Worm (Caenorhabditis elegans) whole organism, young adult: ENCODE measurements around the gene sax-2.

Experiments used
- B0261.1 ChIP-seq: sonication (generic microtip); optimal IDR thresholded peaks from 2 replicates; lab custom pipeline; 2016; ENCODE audit warnings: mild to moderate bottlenecking, missing genetic modification characterization, moderate library complexity, missing compliant biosample characterization
- B0336.3 ChIP-seq: fragments of 200-800 bp; sonication (Bioruptor generic); IDR thresholded peaks from 2 replicates; pipeline ENCODE4 v1.3.6; 2022; ENCODE audit warnings: missing genetic modification characterization, missing compliant biosample characterization
- C17E4.6 ChIP-seq: fragments of 200-800 bp; sonication (Bioruptor generic); IDR thresholded peaks from 2 replicates; pipeline ENCODE4 v1.3.6; 2022; ENCODE audit warnings: missing genetic modification reagents, missing genetic modification characterization, missing compliant biosample characterization
- D2030.7 ChIP-seq: fragments of 200-800 bp; sonication (Bioruptor generic); IDR thresholded peaks from 2 replicates; pipeline ENCODE4 v1.3.6; 2022; ENCODE audit warnings: missing genetic modification reagents, missing genetic modification characterization, missing compliant biosample characterization
- F23B12.7 ChIP-seq: sonication (generic microtip); optimal IDR thresholded peaks from 2 replicates; lab custom pipeline; 2017; ENCODE audit warnings: missing genetic modification characterization, mild to moderate bottlenecking, missing compliant biosample characterization, antibody characterized with exemption, moderate library complexity; ENCODE audit not compliant: insufficient read depth
- F52B5.7 ChIP-seq: sonication (generic microtip); optimal IDR thresholded peaks from 2 replicates; lab custom pipeline; 2016; ENCODE audit warnings: mild to moderate bottlenecking, missing genetic modification characterization, missing compliant biosample characterization
- T07F8.4 ChIP-seq: sonication (generic microtip); optimal IDR thresholded peaks from 2 replicates; lab custom pipeline; 2016; ENCODE audit warnings: mild to moderate bottlenecking, missing genetic modification characterization, moderate library complexity, missing compliant biosample characterization
- bed-2 ChIP-seq: fragments of 200-800 bp; sonication (Bioruptor generic); IDR thresholded peaks from 2 replicates; pipeline ENCODE4 v1.3.6; 2022; ENCODE audit warnings: missing genetic modification reagents, missing genetic modification characterization, missing compliant biosample characterization
- ceh-40 ChIP-seq: fragments of 200-800 bp; sonication (Bioruptor generic); IDR thresholded peaks from 2 replicates; pipeline ENCODE4 v1.3.6; 2022; ENCODE audit warnings: missing genetic modification characterization, missing compliant biosample characterization
- ceh-58 ChIP-seq: fragments of 200-800 bp; sonication (Bioruptor generic); IDR thresholded peaks from 2 replicates; pipeline ENCODE4 v1.3.6; 2022; ENCODE audit warnings: missing genetic modification characterization, missing compliant biosample characterization
- die-1 ChIP-seq: sonication (generic microtip); optimal IDR thresholded peaks from 2 replicates; lab custom pipeline; 2016; ENCODE audit warnings: missing genotype, mild to moderate bottlenecking, missing genetic modification characterization, missing compliant biosample characterization
- dpl-1 ChIP-seq: fragments of 150-350 bp; optimal IDR thresholded peaks from 2 replicates; lab custom pipeline; 2014; ENCODE audit warnings: missing biosample characterization, missing genetic modification reagents, missing genetic modification characterization
- egl-18 ChIP-seq: fragments of 200-800 bp; sonication (Bioruptor generic); IDR thresholded peaks from 2 replicates; pipeline ENCODE4 v1.3.6; 2022; ENCODE audit warnings: missing genetic modification reagents, missing genetic modification characterization, missing compliant biosample characterization
- lag-1 ChIP-seq: fragments of 200-800 bp; sonication (Bioruptor generic); IDR thresholded peaks from 2 replicates; pipeline ENCODE4 v1.3.6; 2022; ENCODE audit warnings: missing genetic modification reagents, missing genetic modification characterization, missing compliant biosample characterization
- let-607 ChIP-seq, 2 experiments: fragments of 200-800 bp in 1 of 2; sonication (Bioruptor generic) in 1 of 2; sonication (generic microtip) in 1 of 2; optimal IDR thresholded peaks; 2 replicates each; lab custom pipeline; 2016 to 2018; ENCODE audit warnings: mild to moderate bottlenecking in 2 of 2, missing compliant biosample characterization in 2 of 2, missing genetic modification characterization in 2 of 2, moderate library complexity in 2 of 2, missing genotype in 1 of 2
- lin-26 ChIP-seq: fragments of 200-800 bp; sonication (Bioruptor generic); IDR thresholded peaks from 2 replicates; pipeline ENCODE4 v1.3.6; 2022; ENCODE audit warnings: missing genetic modification reagents, missing genetic modification characterization, missing compliant biosample characterization
- lir-1 ChIP-seq: fragments of 200-800 bp; sonication (Bioruptor generic); conservative IDR thresholded peaks from 2 replicates; pipeline ENCODE4 v1.3.6; 2022; ENCODE audit warnings: missing genetic modification reagents, missing genetic modification characterization, missing compliant biosample characterization
- mxl-1 ChIP-seq: sonication (generic microtip); optimal IDR thresholded peaks from 2 replicates; lab custom pipeline; 2016; ENCODE audit warnings: missing genetic modification characterization, missing compliant biosample characterization
- nfyb-1 ChIP-seq: fragments of 200-800 bp; sonication (Bioruptor generic); IDR thresholded peaks from 2 replicates; pipeline ENCODE4 v1.3.6; 2022; ENCODE audit warnings: missing genetic modification reagents, missing genetic modification characterization, missing compliant biosample characterization
- nhr-120 ChIP-seq: fragments of 200-800 bp; sonication (Bioruptor generic); IDR thresholded peaks from 2 replicates; pipeline ENCODE4 v1.3.6; 2022; ENCODE audit warnings: missing genetic modification characterization, missing compliant biosample characterization
- nhr-27 ChIP-seq: fragments of 200-800 bp; sonication (Bioruptor generic); optimal IDR thresholded peaks from 2 replicates; lab custom pipeline; 2018; ENCODE audit warnings: mild to moderate bottlenecking, missing genetic modification characterization, moderate library complexity, missing compliant biosample characterization
- rcor-1 ChIP-seq: fragments of 200-800 bp; sonication (Bioruptor generic); IDR thresholded peaks from 2 replicates; pipeline ENCODE4 v1.3.6; 2022; ENCODE audit warnings: missing genetic modification reagents, missing genetic modification characterization, missing compliant biosample characterization
- rec-8 ChIP-seq, 2 experiments: sonication (generic microtip); optimal IDR thresholded peaks; 2 replicates each; lab custom pipeline; 2016; ENCODE audit warnings: mild to moderate bottlenecking in 2 of 2, missing genetic modification characterization in 2 of 2, missing genetic modification reagents in 2 of 2, missing genotype in 2 of 2, missing biosample characterization in 1 of 2, missing compliant biosample characterization in 1 of 2, moderate library complexity in 1 of 2
- sea-2 ChIP-seq: fragments of 200-800 bp; sonication (Bioruptor generic); IDR thresholded peaks from 2 replicates; pipeline ENCODE4 v1.3.6; 2022; ENCODE audit warnings: missing genetic modification characterization, missing compliant biosample characterization
- snpc-4 ChIP-seq, 5 experiments: fragments of 150-350 bp in 1 of 5; sonication (generic microtip) in 4 of 5; optimal IDR thresholded peaks; 2 replicates each; lab custom pipeline; 2014 to 2018; ENCODE audit warnings: missing genetic modification characterization in 5 of 5, missing biosample characterization in 3 of 5, antibody characterized with exemption in 2 of 5, mild to moderate bottlenecking in 2 of 5, missing compliant biosample characterization in 2 of 5, missing genotype in 2 of 5, moderate library complexity in 2 of 5, missing genetic modification reagents in 1 of 5
- unc-62 ChIP-seq: fragments of 150-350 bp; optimal IDR thresholded peaks from 2 replicates; lab custom pipeline; 2014; ENCODE audit warnings: missing biosample characterization, missing genetic modification reagents, missing genetic modification characterization
- zfh-2 ChIP-seq: fragments of 200-800 bp; sonication (Bioruptor generic); conservative IDR thresholded peaks from 2 replicates; pipeline ENCODE4 v1.3.6; 2022; ENCODE audit warnings: missing genetic modification reagents, missing genetic modification characterization, missing compliant biosample characterization
- ztf-25 ChIP-seq: fragments of 200-800 bp; sonication (Bioruptor generic); IDR thresholded peaks from 2 replicates; pipeline ENCODE4 v1.3.6; 2022; ENCODE audit warnings: missing genetic modification reagents, missing genetic modification characterization, missing compliant biosample characterization
- ztf-28 ChIP-seq: fragments of 200-800 bp; sonication (Bioruptor generic); IDR thresholded peaks from 2 replicates; pipeline ENCODE4 v1.3.6; 2022; ENCODE audit warnings: missing genetic modification reagents, missing genetic modification characterization, missing compliant biosample characterization
- ztf-6 ChIP-seq: fragments of 200-800 bp; sonication (Bioruptor generic); IDR thresholded peaks from 2 replicates; pipeline ENCODE4 v1.3.6; 2022; ENCODE audit warnings: missing genetic modification reagents, missing genetic modification characterization, missing compliant biosample characterization

sax-2 gene

ce11 chrIII:5120593-5120992 is 11.1 kb downstream of the sax-2 start (continued):
- TF ChIP-seq die-1 (tag; lab: Kevin White, UChicago) = no peak
- TF ChIP-seq rcor-1 = no peak
- TF ChIP-seq D2030.7 (GFP tag; lab: Robert Waterston, UW) = no peak

- peak; percentile 87 for TF ChIP-seq unc-62 (GFP tag; lab: Kevin White, UChicago)
- no peak for TF ChIP-seq lir-1 (GFP tag; lab: Robert Waterston, UW)
- TF ChIP-seq, all 124 proteins: peak for 1
Observed at ce11 chrIII:5124385-5124784, 14.9 kb downstream of the sax-2 start.

- no peak for TF ChIP-seq let-607 (tag; optimal IDR thresholded peaks at IDR 0.05; lab: Kevin White, UChicago)
- TF ChIP-seq snpc-4 (GFP tag; optimal IDR thresholded peaks at IDR 0.05; lab: Kevin White, UChicago) = no peak
- TF ChIP-seq snpc-4 (tag; optimal IDR thresholded peaks at IDR 0.05; lab: Kevin White, UChicago) = no peak
- no peak for TF ChIP-seq rec-8 (tag; optimal IDR thresholded peaks at IDR 0.05; lab: Kevin White, UChicago)
- TF ChIP-seq F52B5.7 (tag; lab: Kevin White, UChicago) = no peak
- no peak for TF ChIP-seq F23B12.7 (tag; lab: Kevin White, UChicago)
- no peak for TF ChIP-seq C17E4.6 (GFP tag; lab: Robert Waterston, UW)
- TF ChIP-seq ceh-58 (GFP tag; lab: Robert Waterston, UW) = no peak
- no peak for TF ChIP-seq ztf-28 (GFP tag; lab: Robert Waterston, UW)
- no peak for TF ChIP-seq dpl-1 (GFP tag; lab: Kevin White, UChicago)
- TF ChIP-seq B0336.3 (GFP tag; lab: Robert Waterston, UW) = no peak
- TF ChIP-seq bed-2 (GFP tag; lab: Robert Waterston, UW) = no peak
- no peak for TF ChIP-seq egl-18 (GFP tag; lab: Robert Waterston, UW)
- TF ChIP-seq lag-1 (GFP tag; lab: Robert Waterston, UW) = no peak
- TF ChIP-seq ztf-25 (GFP tag; lab: Robert Waterston, UW) = no peak
- no peak for TF ChIP-seq sea-2 (GFP tag; lab: Robert Waterston, UW)
- no peak for TF ChIP-seq ceh-40 (GFP tag; lab: Robert Waterston, UW)
- TF ChIP-seq ztf-6 (GFP tag; lab: Robert Waterston, UW) = no peak
- no peak for TF ChIP-seq mxl-1 (tag; lab: Kevin White, UChicago)
- no peak for TF ChIP-seq nhr-27 (tag; lab: Kevin White, UChicago)
Observed at ce11 chrIII:5125759-5126158, 16.3 kb downstream of the sax-2 start.

ce11 chrIII:5126988-5127387 is 17.5 kb downstream of the sax-2 start:
- TF ChIP-seq egl-18 (GFP tag; lab: Robert Waterston, UW) = no peak
- 0 out of 2 replicates have a peak, but pooled peaks have one; percentile 18 for TF ChIP-seq zfh-2
- TF ChIP-seq lin-26 (GFP tag; lab: Robert Waterston, UW) = no peak

ce11 chrIII:5129261-5129660 is 19.8 kb downstream of the sax-2 start:
- TF ChIP-seq B0261.1 (tag; lab: Kevin White, UChicago) (no peak), nfyb-1 (GFP tag; lab: Robert Waterston, UW) (0 out of 2 replicates have a peak, but pooled peaks have one; percentile 20), T07F8.4 (tag; lab: Kevin White, UChicago) (no peak), zfh-2 (peak; percentile 52), nhr-120 (GFP tag; lab: Robert Waterston, UW) (0 out of 2 replicates have a peak, but pooled peaks have one; percentile 73)
